Fruit fly (Drosophila melanogaster) Kc167 (cell line): ENCODE measurements around the gene CG9988.

ENCODE experiments used
- Myc ChIP-seq: fragments of >200 bp; optimal IDR thresholded peaks from 2 replicates; lab custom pipeline; 2017; ENCODE audit warnings: missing external identifiers
- Sin3A ChIP-seq: fragments of >200 bp; optimal IDR thresholded peaks from 2 replicates; lab custom pipeline; 2018; ENCODE audit warnings: missing external identifiers
- h ChIP-seq: fragments of >200 bp; optimal IDR thresholded peaks from 3 replicates; lab custom pipeline; 2018; ENCODE audit warnings: missing external identifiers
- insv ChIP-seq: fragments of >200 bp; optimal IDR thresholded peaks from 3 replicates; lab custom pipeline; 2018; ENCODE audit warnings: missing external identifiers
- psq ChIP-seq: fragments of >200 bp; optimal IDR thresholded peaks from 2 replicates; lab custom pipeline; 2017; ENCODE audit warnings: missing external identifiers
- ttk ChIP-seq: sonication (Bioruptor generic); optimal IDR thresholded peaks from 2 replicates; lab custom pipeline; 2017; ENCODE audit warnings: missing external identifiers

CG9988 gene

dm6 chr3R:28677527-28678134 lies 41.4 kb downstream of the CG9988 start:
- TF ChIP-seq Myc (lab: Kevin White, UChicago): no peak
- TF ChIP-seq h (lab: Kevin White, UChicago): no peak
- TF ChIP-seq ttk (lab: Kevin White, UChicago): no peak
- TF ChIP-seq insv: no peak
- no peak for TF ChIP-seq psq (lab: Kevin White, UChicago)
- TF ChIP-seq Sin3A (lab: Kevin White, UChicago): no peak

dm6 chr3R:28679583-28679982 lies 43.4 kb downstream of the CG9988 start:
- TF ChIP-seq Myc (lab: Kevin White, UChicago) (no peak), psq (lab: Kevin White, UChicago) (no peak)

dm6 chr3R:28681834-28682464 lies 45.7 kb downstream of the CG9988 start:
- TF ChIP-seq psq (lab: Kevin White, UChicago): no peak
- TF ChIP-seq h (lab: Kevin White, UChicago): no peak
- TF ChIP-seq insv: no peak
- TF ChIP-seq ttk (lab: Kevin White, UChicago): no peak

- no peak for TF ChIP-seq Myc (lab: Kevin White, UChicago)
- TF ChIP-seq Sin3A (lab: Kevin White, UChicago): no peak
- TF ChIP-seq ttk (lab: Kevin White, UChicago): no peak
- TF ChIP-seq insv: no peak
- TF ChIP-seq h (lab: Kevin White, UChicago): no peak
- TF ChIP-seq psq (lab: Kevin White, UChicago): no peak
These were observed 49.3 kb downstream of the CG9988 start for dm6 chr3R:28685558-28685957.

- TF ChIP-seq ttk (lab: Kevin White, UChicago) (no peak), h (lab: Kevin White, UChicago) (no peak), insv (no peak), Sin3A (lab: Kevin White, UChicago) (no peak), Myc (lab: Kevin White, UChicago) (no peak), psq (lab: Kevin White, UChicago) (no peak)
These were observed 51.8 kb downstream of the CG9988 start for dm6 chr3R:28687969-28688368.
